Worm (Caenorhabditis elegans): Measurements from ENCODE around the gene C23F12.3.

C23F12.3 gene

DNA sequence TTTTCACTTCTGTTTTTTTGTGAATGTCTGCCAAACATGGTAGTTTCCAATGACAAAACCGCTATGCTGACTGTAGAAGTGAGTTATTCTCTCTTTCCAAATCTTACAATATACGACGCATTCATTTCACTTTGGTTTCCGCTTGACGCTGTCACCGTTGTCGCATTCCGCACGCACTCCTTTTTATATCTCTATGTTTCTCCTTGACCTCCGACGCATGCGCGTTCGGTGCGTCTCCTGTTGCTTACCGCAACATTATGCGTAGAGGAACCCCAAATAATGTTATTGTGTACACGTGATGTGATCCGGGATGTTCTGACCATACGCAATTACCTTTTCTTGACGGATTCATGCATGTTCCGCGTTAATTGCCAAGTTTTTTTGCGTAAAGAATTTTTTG is 10.5 kb downstream of the C23F12.3 start:
- no peak for TF ChIP-seq dao-5 (tag; optimal IDR thresholded peaks at IDR 0.05)
- TF ChIP-seq him-1 (tag; optimal IDR thresholded peaks at IDR 0.05): no peak
- no peak for TF ChIP-seq W03F9.2 (tag; optimal IDR thresholded peaks at IDR 0.05)

DNA sequence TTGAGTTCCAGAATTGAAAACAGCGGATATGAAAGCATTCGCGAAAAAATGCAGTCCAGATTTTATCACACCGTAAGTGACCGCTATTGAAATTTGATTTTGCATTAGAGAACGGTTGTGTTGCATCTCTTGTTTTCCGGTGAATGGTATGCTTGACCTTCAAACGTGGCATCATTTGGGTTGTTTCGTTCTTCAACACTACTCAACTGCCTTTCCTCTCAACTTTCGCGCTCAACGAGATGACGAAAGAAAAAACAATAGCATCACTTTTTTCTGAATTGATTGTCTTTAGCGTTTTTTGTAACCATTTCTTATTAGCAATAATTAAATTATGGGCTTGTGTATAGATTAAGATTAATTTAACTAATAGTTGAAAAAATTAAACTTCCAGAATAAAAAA is 11.0 kb downstream of the C23F12.3 start:
- TF ChIP-seq dao-5 (tag; optimal IDR thresholded peaks at IDR 0.05) (no peak), him-1 (tag; optimal IDR thresholded peaks at IDR 0.05) (no peak), W03F9.2 (tag; optimal IDR thresholded peaks at IDR 0.05) (no peak)

DNA sequence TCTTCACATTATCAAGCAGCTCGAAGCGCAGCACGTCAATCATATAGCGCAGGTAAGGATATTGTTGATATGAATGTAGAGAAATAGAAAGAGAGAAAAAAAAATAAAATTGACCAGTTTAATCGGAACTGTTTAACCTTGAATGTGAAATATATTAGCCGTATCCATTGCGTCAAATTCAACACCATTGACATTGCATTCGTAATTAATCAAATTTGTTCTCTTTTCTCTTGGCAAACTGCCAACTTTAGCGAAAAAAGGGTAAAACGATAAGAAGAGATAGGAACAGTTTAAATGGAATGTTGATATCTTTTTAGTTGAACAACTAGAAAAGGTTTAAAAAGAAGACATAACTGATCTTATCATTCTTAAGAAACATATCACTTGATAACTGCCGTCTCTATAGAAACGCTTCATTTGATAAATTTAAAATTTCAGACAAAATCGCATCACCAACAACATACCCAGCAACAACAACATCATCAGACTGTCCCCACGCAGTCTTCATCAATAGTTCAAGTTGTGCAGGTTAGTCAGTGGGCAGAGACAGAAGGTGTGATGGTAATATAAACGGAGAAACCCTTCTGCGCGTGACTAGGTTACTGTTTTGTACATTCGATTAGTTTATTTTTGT is 12.3 kb downstream of the C23F12.3 start:
- TF ChIP-seq W03F9.2 (tag; optimal IDR thresholded peaks at IDR 0.05): no peak
- no peak for TF ChIP-seq dao-5 (tag; optimal IDR thresholded peaks at IDR 0.05)
- TF ChIP-seq him-1 (tag; optimal IDR thresholded peaks at IDR 0.05): no peak

ce11 chrX:9405922-9406321 is 14.5 kb downstream of the C23F12.3 start:
- TF ChIP-seq W03F9.2 (tag; optimal IDR thresholded peaks at IDR 0.05): no peak
- TF ChIP-seq him-1 (tag; optimal IDR thresholded peaks at IDR 0.05): no peak
- no peak for TF ChIP-seq dao-5 (tag; optimal IDR thresholded peaks at IDR 0.05)

DNA sequence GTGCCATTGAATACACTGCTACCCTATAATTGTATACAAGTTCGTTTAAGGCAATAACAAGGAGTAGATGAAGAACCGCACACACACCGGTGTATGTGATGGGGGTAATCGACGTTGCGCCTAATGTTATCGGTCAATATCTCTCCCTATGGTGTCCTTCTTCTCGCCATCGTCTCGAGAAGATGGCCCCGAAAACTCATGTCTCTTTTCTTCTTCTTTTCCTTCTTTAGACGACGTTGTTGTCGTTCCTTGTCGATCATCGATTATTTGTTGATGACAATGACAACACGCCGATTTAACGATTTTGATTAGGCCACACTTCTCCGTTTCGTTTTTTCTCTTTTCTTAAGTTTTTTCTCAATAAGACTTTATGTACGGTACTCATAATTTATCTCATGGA is 17.7 kb downstream of the C23F12.3 start:
- TF ChIP-seq him-1 (tag; optimal IDR thresholded peaks at IDR 0.05) (no peak), dao-5 (tag; optimal IDR thresholded peaks at IDR 0.05) (no peak), W03F9.2 (tag; optimal IDR thresholded peaks at IDR 0.05) (no peak)

ce11 chrX:9410747-9411146 is 19.3 kb downstream of the C23F12.3 start:
- TF ChIP-seq W03F9.2 (tag; optimal IDR thresholded peaks at IDR 0.05) (no peak), him-1 (tag; optimal IDR thresholded peaks at IDR 0.05) (no peak), dao-5 (tag; optimal IDR thresholded peaks at IDR 0.05) (no peak)

ce11 chrX:9411675-9412074 is 20.2 kb downstream of the C23F12.3 start:
- TF ChIP-seq dao-5 (tag; optimal IDR thresholded peaks at IDR 0.05): no peak
- no peak for TF ChIP-seq W03F9.2 (tag; optimal IDR thresholded peaks at IDR 0.05)
- TF ChIP-seq him-1 (tag; optimal IDR thresholded peaks at IDR 0.05): no peak

- no peak for TF ChIP-seq W03F9.2 (tag; optimal IDR thresholded peaks at IDR 0.05)
Observed at ce11 chrX:9417326-9417725, 25.9 kb downstream of the C23F12.3 start.

DNA sequence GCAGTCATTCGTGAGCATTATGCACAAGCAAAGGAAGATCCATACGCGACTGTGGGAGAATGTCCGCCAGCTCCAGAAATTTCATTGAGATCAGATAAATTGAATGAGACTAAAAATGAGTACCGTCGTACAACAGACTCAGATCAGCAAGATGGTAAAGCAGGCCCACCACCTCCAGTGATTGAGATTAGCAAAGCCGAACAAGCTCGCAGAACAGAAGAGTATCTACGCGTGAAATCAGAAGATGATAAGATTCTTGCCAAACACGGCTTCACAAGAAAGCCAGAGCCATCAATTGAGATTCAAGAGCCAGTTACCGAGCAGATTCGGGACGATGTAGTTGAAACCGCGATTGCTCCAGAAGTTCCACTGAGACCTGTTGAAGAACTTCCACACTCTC is 26.5 kb downstream of the C23F12.3 start:
- no peak for TF ChIP-seq him-1 (tag; optimal IDR thresholded peaks at IDR 0.05)
- no peak for TF ChIP-seq W03F9.2 (tag; optimal IDR thresholded peaks at IDR 0.05)
- no peak for TF ChIP-seq dao-5 (tag; optimal IDR thresholded peaks at IDR 0.05)

DNA sequence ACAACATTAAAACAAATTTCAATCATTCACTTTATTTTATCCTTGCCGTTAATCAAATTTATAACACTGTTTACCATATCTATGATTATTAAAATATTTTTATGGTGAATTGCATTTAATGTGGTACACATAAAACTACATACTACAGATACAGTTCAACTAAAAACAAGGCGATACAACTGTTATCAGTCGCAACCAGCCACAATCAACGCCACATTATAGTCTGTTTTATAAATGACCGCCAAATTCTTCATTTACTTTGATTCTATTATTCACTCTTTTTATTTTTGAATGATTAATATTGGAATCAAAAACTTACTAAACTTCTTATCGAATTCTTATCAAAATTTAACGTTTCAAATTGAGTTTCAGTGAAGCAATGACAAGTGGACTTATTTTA is 36.6 kb downstream of the C23F12.3 start, which contains the start of gene B0272.4:
B0272.4 (plus strand) TSS at position 373 of the 400 bp plus-strand sequence.
- TF ChIP-seq him-1 (tag; optimal IDR thresholded peaks at IDR 0.05): no peak
- no peak for TF ChIP-seq W03F9.2 (tag; optimal IDR thresholded peaks at IDR 0.05)
- TF ChIP-seq dao-5 (tag; optimal IDR thresholded peaks at IDR 0.05): no peak

DNA sequence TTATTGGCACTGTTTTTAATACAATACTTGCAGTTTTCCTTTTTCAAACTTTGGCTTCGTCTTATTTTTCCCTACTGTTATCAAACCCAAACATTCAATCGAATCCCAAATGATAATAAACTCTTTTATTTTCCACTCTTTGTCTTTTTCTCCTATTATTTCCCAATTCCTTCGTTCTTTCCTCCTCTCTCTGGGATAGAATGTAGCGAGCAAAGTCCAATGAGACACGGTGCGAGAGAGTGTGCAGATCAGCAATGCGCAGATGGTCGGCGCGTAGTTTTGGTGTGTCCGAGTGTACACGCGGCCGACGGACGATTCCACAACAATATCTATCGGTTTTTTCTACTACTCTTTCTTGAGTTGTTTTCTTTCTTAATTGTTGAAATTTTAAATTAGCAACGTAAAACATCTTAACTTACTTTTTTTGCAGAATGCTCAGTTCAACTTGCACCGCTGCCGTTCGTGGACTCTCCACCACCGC is 39.6 kb downstream of the C23F12.3 start, which contains the start of gene B0272.3:
B0272.3 (plus strand) TSS at position 431 of the 481 bp plus-strand sequence.
- no peak for TF ChIP-seq him-1 (tag; optimal IDR thresholded peaks at IDR 0.05)
- TF ChIP-seq W03F9.2 (tag; optimal IDR thresholded peaks at IDR 0.05): no peak
- no peak for TF ChIP-seq dao-5 (tag; optimal IDR thresholded peaks at IDR 0.05)

DNA sequence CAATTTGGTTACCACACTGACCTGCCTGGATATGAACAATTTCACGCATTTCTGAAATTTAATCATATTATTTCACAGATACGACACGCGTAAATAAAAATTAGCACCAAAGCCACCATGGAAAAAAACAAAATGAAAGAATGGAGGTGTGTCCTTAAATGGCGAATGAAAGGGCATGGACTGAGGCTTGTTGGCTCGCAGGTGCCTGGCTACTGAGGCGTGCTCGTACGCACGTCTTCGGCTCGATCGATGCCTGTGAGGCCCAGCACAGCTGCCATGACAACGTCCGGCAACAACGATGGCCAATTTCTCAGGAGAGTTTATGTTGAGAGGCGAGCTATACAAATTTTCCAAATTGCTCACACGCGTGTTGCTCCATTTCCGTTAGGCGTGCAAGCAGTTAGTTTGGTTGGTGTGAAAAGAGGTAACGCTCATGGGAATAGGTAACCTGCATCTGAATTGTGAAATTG is 45.4 kb downstream of the C23F12.3 start, which contains the start of gene tbb-4:
tbb-4 (minus strand) TSS at position 51 of the 470 bp plus-strand sequence.
- TF ChIP-seq W03F9.2 (tag; optimal IDR thresholded peaks at IDR 0.05) (no peak), him-1 (tag; optimal IDR thresholded peaks at IDR 0.05) (no peak), dao-5 (tag; optimal IDR thresholded peaks at IDR 0.05) (no peak)

ce11 chrX:9441512-9441911 is 50.1 kb downstream of the C23F12.3 start, which contains the start of gene memb-1:
memb-1 (minus strand) TSS chrX:9441571.
- TF ChIP-seq W03F9.2 (tag; optimal IDR thresholded peaks at IDR 0.05) (peak; percentile 14), him-1 (tag; optimal IDR thresholded peaks at IDR 0.05) (peak; percentile 64), dao-5 (tag; optimal IDR thresholded peaks at IDR 0.05) (no peak)

Data from whole organism, L4/young adult.